Fruit fly (Drosophila melanogaster) whole organism, embryonic: Measurements from ENCODE around the gene eEF1delta.

Source experiments
- C15 ChIP-seq: fragments of 200-800 bp; sonication (Bioruptor generic); IDR thresholded peaks from 3 replicates; pipeline ENCODE4 v1.3.6; 2022; ENCODE audit warnings: missing biosample characterization, missing genetic modification characterization
- CG10267 ChIP-seq: fragments of 200-800 bp; sonication (Bioruptor generic); optimal IDR thresholded peaks from 2 replicates; lab custom pipeline; 2018; ENCODE audit warnings: missing biosample characterization, mild to moderate bottlenecking, missing genetic modification characterization, moderate library complexity
- CG14014 ChIP-seq: fragments of 200-800 bp; sonication (Bioruptor generic); IDR thresholded peaks from 2 replicates; pipeline ENCODE4 v1.3.6; 2022; ENCODE audit warnings: missing biosample characterization, missing genetic modification characterization
- CG1529 ChIP-seq: fragments of 200-800 bp; sonication (Bioruptor generic); optimal IDR thresholded peaks from 3 replicates; lab custom pipeline; 2018; ENCODE audit warnings: missing biosample characterization, missing genetic modification characterization
- CG17359 ChIP-seq: fragments of 200-800 bp; sonication (Bioruptor generic); optimal IDR thresholded peaks from 3 replicates; lab custom pipeline; 2018; ENCODE audit warnings: missing biosample characterization, mild to moderate bottlenecking, missing genetic modification characterization, moderate library complexity
- CG18262 ChIP-seq: fragments of 200-800 bp; optimal IDR thresholded peaks from 3 replicates; lab custom pipeline; 2019; ENCODE audit warnings: missing biosample characterization, mild to moderate bottlenecking, missing genetic modification characterization, moderate library complexity
- CG2712 ChIP-seq: fragments of 200-800 bp; optimal IDR thresholded peaks from 3 replicates; lab custom pipeline; 2019; ENCODE audit warnings: missing biosample characterization, mild to moderate bottlenecking, missing genetic modification characterization, moderate library complexity
- CG30403 ChIP-seq: fragments of 200-800 bp; sonication (Bioruptor generic); optimal IDR thresholded peaks from 3 replicates; lab custom pipeline; 2016; ENCODE audit warnings: missing biosample characterization, missing genetic modification characterization
- CG31224 ChIP-seq: fragments of 200-800 bp; sonication (Bioruptor generic); IDR thresholded peaks from 2 replicates; pipeline ENCODE4 v1.3.6; 2022; ENCODE audit warnings: missing biosample characterization, missing genetic modification characterization
- CG31365 ChIP-seq: fragments of 200-800 bp; sonication (Bioruptor generic); optimal IDR thresholded peaks from 2 replicates; lab custom pipeline; 2018; ENCODE audit warnings: missing biosample characterization, mild to moderate bottlenecking, missing genetic modification characterization
- CG4730 ChIP-seq: fragments of 200-800 bp; sonication (Bioruptor generic); IDR thresholded peaks from 2 replicates; pipeline ENCODE4 v1.3.6; 2022; ENCODE audit warnings: missing biosample characterization, missing genetic modification characterization
- CG6175 ChIP-seq: fragments of 200-800 bp; sonication (Bioruptor generic); IDR thresholded peaks from 3 replicates; pipeline ENCODE4 v1.3.6; 2022; ENCODE audit warnings: missing biosample characterization, missing genetic modification characterization
- CG9876 ChIP-seq: fragments of 200-800 bp; sonication (Bioruptor generic); optimal IDR thresholded peaks from 2 replicates; lab custom pipeline; 2016; ENCODE audit warnings: missing biosample characterization, missing genetic modification characterization
- CHES-1-like ChIP-seq: fragments of 200-800 bp; sonication (Bioruptor generic); optimal IDR thresholded peaks from 2 replicates; lab custom pipeline; 2016; ENCODE audit warnings: missing biosample characterization, missing genetic modification characterization
- Deaf1 ChIP-seq: fragments of 200-800 bp; optimal IDR thresholded peaks from 3 replicates; lab custom pipeline; 2019; ENCODE audit warnings: missing biosample characterization, mild to moderate bottlenecking, missing genetic modification characterization, moderate library complexity
- Fer3 ChIP-seq: fragments of 200-800 bp; sonication (Bioruptor generic); optimal IDR thresholded peaks from 2 replicates; lab custom pipeline; 2018; ENCODE audit warnings: missing biosample characterization, mild to moderate bottlenecking, missing genetic modification characterization, moderate library complexity
- HLH54F ChIP-seq: fragments of 200-800 bp; sonication (Bioruptor generic); optimal IDR thresholded peaks from 3 replicates; lab custom pipeline; 2016; ENCODE audit warnings: missing biosample characterization, missing genetic modification characterization
- Lim3 ChIP-seq: fragments of 200-800 bp; sonication (Bioruptor generic); IDR thresholded peaks from 2 replicates; pipeline ENCODE4 v1.3.6; 2022; ENCODE audit warnings: missing biosample characterization, missing genetic modification characterization
- MESR4 ChIP-seq: fragments of 200-800 bp; sonication (Bioruptor generic); optimal IDR thresholded peaks from 2 replicates; lab custom pipeline; 2018; ENCODE audit warnings: missing biosample characterization, mild to moderate bottlenecking, missing genetic modification characterization, moderate library complexity
- NC2α ChIP-seq: fragments of 200-800 bp; sonication (Bioruptor generic); optimal IDR thresholded peaks from 2 replicates; lab custom pipeline; 2016; ENCODE audit warnings: missing biosample characterization, missing genetic modification characterization
- Pdp1 ChIP-seq, 2 experiments: fragments of 200-800 bp; sonication (Bioruptor generic); optimal IDR thresholded peaks; 3 replicates each; lab custom pipeline; 2016; ENCODE audit warnings: missing biosample characterization in 2 of 2, missing genetic modification characterization in 2 of 2, mild to moderate bottlenecking in 1 of 2, moderate library complexity in 1 of 2
- Tbp ChIP-seq: fragments of >200 bp; optimal IDR thresholded peaks from 2 replicates; lab custom pipeline; 2018; ENCODE audit warnings: missing biosample characterization, missing genetic modification characterization
- Usf ChIP-seq: fragments of 200-800 bp; sonication (Bioruptor generic); optimal IDR thresholded peaks from 2 replicates; lab custom pipeline; 2017; ENCODE audit warnings: missing genotype, missing biosample characterization, missing genetic modification characterization
- Vsx1 ChIP-seq: fragments of 200-800 bp; sonication (Bioruptor generic); optimal IDR thresholded peaks from 2 replicates; lab custom pipeline; 2017; ENCODE audit warnings: missing biosample characterization, mild to moderate bottlenecking, missing genetic modification characterization, missing genetic modification reagents
- Xrp1 ChIP-seq: fragments of 200-800 bp; sonication (Bioruptor generic); IDR thresholded peaks from 2 replicates; pipeline ENCODE4 v1.3.6; 2022; ENCODE audit warnings: missing biosample characterization, missing genetic modification characterization
- ac ChIP-seq: fragments of 200-800 bp; sonication (Bioruptor generic); optimal IDR thresholded peaks from 3 replicates; lab custom pipeline; 2017; ENCODE audit warnings: missing biosample characterization, mild to moderate bottlenecking, missing genetic modification characterization
- cato ChIP-seq: fragments of 200-800 bp; sonication (Bioruptor generic); optimal IDR thresholded peaks from 2 replicates; lab custom pipeline; 2016; ENCODE audit warnings: missing biosample characterization, missing genetic modification characterization, borderline replicate concordance
- crol ChIP-seq: fragments of 200-800 bp; sonication (Bioruptor generic); IDR thresholded peaks from 2 replicates; pipeline ENCODE4 v1.3.6; 2022; ENCODE audit warnings: missing biosample characterization, missing genetic modification characterization
- crp ChIP-seq, 2 experiments: fragments of 200-800 bp; sonication (Bioruptor generic); optimal IDR thresholded peaks; 2 replicates in 1 of 2; 3 replicates in 1 of 2; lab custom pipeline; 2017; ENCODE audit warnings: missing biosample characterization in 2 of 2, missing genetic modification characterization in 2 of 2, mild to moderate bottlenecking in 1 of 2, moderate library complexity in 1 of 2
- da ChIP-seq: fragments of 200-800 bp; sonication (Bioruptor generic); optimal IDR thresholded peaks from 2 replicates; lab custom pipeline; 2016; ENCODE audit warnings: missing biosample characterization, missing genetic modification characterization
- dm ChIP-seq: fragments of 200-800 bp; sonication (Bioruptor generic); optimal IDR thresholded peaks from 3 replicates; lab custom pipeline; 2016; ENCODE audit warnings: missing biosample characterization, missing genetic modification characterization
- dysf ChIP-seq: fragments of 200-800 bp; sonication (Bioruptor generic); IDR thresholded peaks from 3 replicates; pipeline ENCODE4 v1.3.6; 2022; ENCODE audit warnings: missing biosample characterization, missing genetic modification characterization
- fd3F ChIP-seq: fragments of 200-800 bp; sonication (Bioruptor generic); optimal IDR thresholded peaks from 2 replicates; lab custom pipeline; 2018; ENCODE audit warnings: missing biosample characterization, mild to moderate bottlenecking, missing genetic modification characterization, moderate library complexity
- gce ChIP-seq: fragments of 200-800 bp; sonication (Bioruptor generic); IDR thresholded peaks from 3 replicates; pipeline ENCODE4 v1.3.6; 2022; ENCODE audit warnings: missing biosample characterization, missing genetic modification characterization
- gcm2 ChIP-seq: fragments of 200-800 bp; sonication (Bioruptor generic); optimal IDR thresholded peaks from 2 replicates; lab custom pipeline; 2016; ENCODE audit warnings: missing biosample characterization, missing genetic modification characterization
- ind ChIP-seq: fragments of 200-800 bp; sonication (Bioruptor generic); optimal IDR thresholded peaks from 3 replicates; lab custom pipeline; 2016; ENCODE audit warnings: missing biosample characterization, missing genetic modification characterization
- jumu ChIP-seq: fragments of 200-800 bp; sonication (Bioruptor generic); optimal IDR thresholded peaks from 3 replicates; lab custom pipeline; 2016; ENCODE audit warnings: missing biosample characterization, missing genetic modification characterization
- lab ChIP-seq: fragments of 200-800 bp; sonication (Bioruptor generic); optimal IDR thresholded peaks from 3 replicates; lab custom pipeline; 2017; ENCODE audit warnings: missing biosample characterization, missing genetic modification characterization, mild to moderate bottlenecking, moderate library complexity, missing genetic modification reagents
- nmo ChIP-seq: fragments of 200-800 bp; sonication (Bioruptor generic); optimal IDR thresholded peaks from 2 replicates; lab custom pipeline; 2018; ENCODE audit warnings: missing biosample characterization, mild to moderate bottlenecking, missing genetic modification characterization, moderate library complexity
- pum ChIP-seq: fragments of 200-800 bp; sonication (Bioruptor generic); optimal IDR thresholded peaks from 2 replicates; lab custom pipeline; 2016; ENCODE audit warnings: missing biosample characterization, missing genetic modification characterization
- sc ChIP-seq, 3 experiments: fragments of >200 bp in 2 of 3; fragments of 200-800 bp in 1 of 3; sonication (Bioruptor generic) in 1 of 3; optimal IDR thresholded peaks; 2 replicates in 2 of 3; 3 replicates in 1 of 3; lab custom pipeline; 2017; ENCODE audit warnings: mild to moderate bottlenecking in 1 of 3, missing biosample characterization in 1 of 3, missing genetic modification characterization in 1 of 3, missing genetic modification reagents in 1 of 3
- sim ChIP-seq: fragments of 200-800 bp; sonication (Bioruptor generic); IDR thresholded peaks from 2 replicates; pipeline ENCODE4 v1.3.6; 2022; ENCODE audit warnings: missing biosample characterization, missing genetic modification characterization
- stc ChIP-seq: fragments of 200-800 bp; sonication (Bioruptor generic); IDR thresholded peaks from 2 replicates; pipeline ENCODE4 v1.3.6; 2022; ENCODE audit warnings: missing biosample characterization, missing genetic modification characterization
- tll ChIP-seq, 2 experiments: fragments of 200-800 bp in 1 of 2; fragments of >200 bp in 1 of 2; sonication (Bioruptor generic) in 1 of 2; optimal IDR thresholded peaks; 2 replicates each; lab custom pipeline; 2017 to 2019; ENCODE audit warnings: missing biosample characterization in 2 of 2, missing genetic modification characterization in 2 of 2, mild to moderate bottlenecking in 1 of 2, moderate library complexity in 1 of 2
- trem ChIP-seq: fragments of 200-800 bp; optimal IDR thresholded peaks from 3 replicates; lab custom pipeline; 2019; ENCODE audit warnings: missing biosample characterization, mild to moderate bottlenecking, missing genetic modification characterization, moderate library complexity
- ttk ChIP-seq: fragments of 200-800 bp; sonication (Bioruptor generic); IDR thresholded peaks from 2 replicates; pipeline ENCODE4 v2.1.2; 2022; ENCODE audit warnings: missing biosample characterization, missing genetic modification characterization
- vnd ChIP-seq: fragments of 200-800 bp; sonication (Bioruptor generic); IDR thresholded peaks from 3 replicates; pipeline ENCODE4 v1.3.6; 2022; ENCODE audit warnings: missing biosample characterization, missing genetic modification characterization; ENCODE audit not compliant: partially characterized antibody
- wek ChIP-seq: fragments of 200-800 bp; sonication (Bioruptor generic); optimal IDR thresholded peaks from 3 replicates; lab custom pipeline; 2018; ENCODE audit warnings: missing biosample characterization, mild to moderate bottlenecking, missing genetic modification characterization, moderate library complexity

eEF1delta gene

dm6 chr2L:10269854-10270253 lies 37.5 kb downstream of the eEF1delta start, which contains the start of gene Mulk (continued):
- TF ChIP-seq Fer3 (tag; lab: Kevin White, UChicago), result no peak
- peak in 1 of 2 experiments; percentile 81 for TF ChIP-seq Pdp1 (GFP tag; optimal IDR thresholded peaks at IDR 0.05; lab: Kevin White, UChicago)
- TF ChIP-seq wek (GFP tag; lab: Kevin White, UChicago), result peak; percentile 98
- TF ChIP-seq crp (GFP tag; optimal IDR thresholded peaks at IDR 0.05; lab: Kevin White, UChicago), result peak; percentile 0 to 84

dm6 chr2L:10272224-10272623 lies 39.9 kb downstream of the eEF1delta start, which contains the start of gene trk:
Gene trk, minus strand, starts transcription at chr2L:10272324.
- TF ChIP-seq ind, result no peak
- TF ChIP-seq C15 (GFP tag; lab: Robert Waterston, UW), result no peak
- TF ChIP-seq HLH54F (GFP tag; lab: Kevin White, UChicago), result no peak
- TF ChIP-seq cato (GFP tag; lab: Kevin White, UChicago), result no peak
- no peak for TF ChIP-seq CG2712 (tag; lab: Kevin White, UChicago)
- TF ChIP-seq NC2α, result no peak
- TF ChIP-seq CG1529, result no peak
- TF ChIP-seq sim (GFP tag; lab: Robert Waterston, UW), result no peak
- TF ChIP-seq CG14014, result no peak
- no peak for TF ChIP-seq jumu (GFP tag; lab: Kevin White, UChicago)
- TF ChIP-seq CG10267 (tag; lab: Kevin White, UChicago), result no peak
- no peak for TF ChIP-seq MESR4 (GFP tag; lab: Kevin White, UChicago)
- no peak for TF ChIP-seq sc (optimal IDR thresholded peaks at IDR 0.05; lab: Kevin White, UChicago)
- TF ChIP-seq sc (GFP tag; optimal IDR thresholded peaks at IDR 0.05; lab: Kevin White, UChicago), result no peak
- TF ChIP-seq Deaf1 (tag; lab: Kevin White, UChicago), result no peak
- TF ChIP-seq, all 482 proteins: peak for 0

dm6 chr2L:10276436-10276835 lies 44.1 kb downstream of the eEF1delta start:
- TF ChIP-seq CG18262 (peak; percentile 82), trem (peak; percentile 50), gce (peak; percentile 44; the same call in 1 of the 3 replicates), vnd (GFP tag; lab: Robert Waterston, UW) (no peak), da (GFP tag; lab: Kevin White, UChicago) (no peak), CG31224 (GFP tag; lab: Robert Waterston, UW) (no peak), CG4730 (GFP tag; lab: Robert Waterston, UW) (no peak), gcm2 (no peak), Tbp (GFP tag; lab: Kevin White, UChicago) (no peak), Xrp1 (peak; percentile 72), dysf (GFP tag; lab: Robert Waterston, UW) (no peak), CG17359 (tag; lab: Kevin White, UChicago) (no peak), Deaf1 (tag; lab: Kevin White, UChicago) (no peak), CG6175 (no peak), Lim3 (GFP tag; lab: Robert Waterston, UW) (no peak), CHES-1-like (no peak), fd3F (no peak), ac (GFP tag; lab: Kevin White, UChicago) (no peak), crol (GFP tag; lab: Robert Waterston, UW) (no peak), Vsx1 (no peak), CG31365 (tag; lab: Kevin White, UChicago) (no peak), CG9876 (GFP tag; lab: Kevin White, UChicago) (no peak), dm (GFP tag; lab: Kevin White, UChicago) (no peak), ttk (GFP tag; lab: Robert Waterston, UW) (no peak), pum (GFP tag; lab: Kevin White, UChicago) (no peak), Usf (GFP tag; lab: Kevin White, UChicago) (no peak), tll (GFP tag; optimal IDR thresholded peaks at IDR 0.05; lab: Kevin White, UChicago) (no peak), CG30403 (no peak), stc (GFP tag; lab: Robert Waterston, UW) (peak; percentile 64), lab (GFP tag; lab: Kevin White, UChicago) (no peak), nmo (GFP tag; lab: Kevin White, UChicago) (peak; percentile 41)
